Fruit fly (Drosophila melanogaster): ENCODE results near the gene CG9590.

DNA sequence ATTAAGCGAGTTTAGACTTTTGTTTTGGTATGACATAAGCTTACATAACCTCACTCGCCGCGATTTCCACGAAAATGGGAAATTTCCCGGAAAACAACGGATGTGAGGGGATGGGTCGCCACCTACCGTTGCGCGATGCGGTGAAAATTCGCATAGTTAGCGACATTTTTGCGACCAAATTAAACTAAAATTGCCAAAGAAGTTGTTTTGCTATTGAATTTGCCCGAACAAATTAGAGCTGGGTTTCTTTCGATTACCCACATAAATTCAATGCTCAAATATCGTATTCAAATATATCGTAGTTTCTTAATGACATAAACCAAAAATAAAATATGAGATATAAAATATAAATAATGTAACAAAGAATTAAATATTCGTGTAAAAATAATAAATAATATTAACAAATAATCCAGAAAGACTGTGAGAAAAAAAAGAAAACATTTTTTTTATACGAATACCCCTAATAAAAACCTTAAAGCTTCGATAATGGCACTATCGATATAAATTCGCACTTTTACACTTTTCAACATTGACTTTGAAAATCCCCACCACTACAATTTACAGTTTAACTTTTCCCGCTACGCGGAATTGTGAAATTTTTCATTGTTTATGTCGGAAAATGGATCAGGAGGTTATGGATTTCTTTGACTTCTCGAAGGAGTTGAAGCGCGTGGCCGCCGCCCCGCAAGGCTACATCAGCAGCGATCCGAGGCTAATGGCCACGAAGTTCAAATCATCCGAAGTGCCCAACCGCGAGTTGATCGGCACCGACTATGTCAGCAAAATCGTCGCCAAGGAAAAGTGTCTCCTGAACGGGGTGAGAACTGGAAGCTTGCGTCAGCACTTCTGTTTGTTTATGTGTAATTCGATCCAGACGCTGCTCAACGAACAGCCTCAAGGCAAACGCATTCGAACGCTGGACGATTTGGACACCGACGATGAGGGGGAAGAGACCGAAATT lies 50.6 kb downstream of the CG9590 start, which contains the start of the genes ND-23 and spn-E:
- TF ChIP-seq CG8319 (GFP tag; optimal IDR thresholded peaks at IDR 0.05) (no peak), Lpt (GFP tag; optimal IDR thresholded peaks at IDR 0.05) (no peak), CG34406 (GFP tag; optimal IDR thresholded peaks at IDR 0.05) (peak; percentile 19), Gug (GFP tag; IDR thresholded peaks at IDR 0.05) (0 out of 2 replicates have a peak, but pooled peaks have one; percentile 16), Hr38 (GFP tag; optimal IDR thresholded peaks at IDR 0.05) (no peak), Blimp-1 (GFP tag; optimal IDR thresholded peaks at IDR 0.05) (no peak), CG32006 (GFP tag; optimal IDR thresholded peaks at IDR 0.05) (no peak), CG8119 (GFP tag; IDR thresholded peaks at IDR 0.05) (no peak), Sox102F (GFP tag; optimal IDR thresholded peaks at IDR 0.05) (no peak), CG10669 (GFP tag; optimal IDR thresholded peaks at IDR 0.05) (no peak), eg (GFP tag; IDR thresholded peaks at IDR 0.05) (0 out of 3 replicates have a peak, but pooled peaks have one; percentile 29), OdsH (GFP tag; optimal IDR thresholded peaks at IDR 0.05) (peak; percentile 29), lz (GFP tag; optimal IDR thresholded peaks at IDR 0.05) (peak; percentile 6)

Measured in whole organism, prepupa.